Fruit fly (Drosophila melanogaster) Kc167 (cell line): ENCODE data around the gene CG34002.

Experiments used
- h ChIP-seq: fragments of >200 bp; optimal IDR thresholded peaks from 3 replicates; lab custom pipeline; 2018; ENCODE audit warnings: missing external identifiers
- insv ChIP-seq: fragments of >200 bp; optimal IDR thresholded peaks from 3 replicates; lab custom pipeline; 2018; ENCODE audit warnings: missing external identifiers

DNA sequence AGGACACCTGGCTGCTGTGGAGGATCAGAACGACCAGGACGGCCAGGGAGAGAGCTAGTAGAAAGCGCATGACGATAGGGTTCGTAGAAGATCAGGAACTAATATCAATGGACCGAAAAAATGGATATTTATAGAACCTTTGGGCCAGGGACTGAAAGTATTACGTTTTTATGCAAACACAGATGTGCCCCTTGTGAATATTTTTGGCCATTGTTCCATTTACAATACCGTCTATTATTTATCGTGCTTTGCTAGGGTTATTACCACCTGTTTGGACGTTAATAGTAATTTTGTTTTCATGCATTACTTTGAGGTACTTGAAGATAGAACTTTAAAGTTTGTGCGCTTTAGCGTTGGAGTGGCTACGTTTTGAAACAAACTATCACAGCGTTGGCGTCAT lies 24.7 kb upstream of the CG34002 start, which contains the start of gene CG32188:
- TF ChIP-seq h (lab: Kevin White, UChicago) (no peak), insv (lab: Kevin White, UChicago) (no peak)
